Worm (Caenorhabditis elegans) whole organism, L3 larva: ENCODE measurements around the gene T06D8.10.

Experiments used
- lin-39 ChIP-seq: fragments of 150-350 bp; optimal IDR thresholded peaks from 2 replicates; lab custom pipeline; 2018; ENCODE audit warnings: missing biosample characterization, missing genetic modification reagents, missing genetic modification characterization
- sea-2 ChIP-seq: fragments of 150-350 bp; sonication (generic microtip); optimal IDR thresholded peaks from 4 replicates; lab custom pipeline; 2014; ENCODE audit warnings: missing biosample characterization, missing genetic modification reagents, missing genetic modification characterization
- snpc-4 ChIP-seq: fragments of 150-350 bp; optimal IDR thresholded peaks from 2 replicates; lab custom pipeline; 2014; ENCODE audit warnings: missing biosample characterization, missing genetic modification characterization

ce11 chrII:11274876-11275275, 27.6 kb upstream of the T06D8.10 start:
- TF ChIP-seq lin-39 (tag; lab: Kevin White, UChicago) (no peak), snpc-4 (tag; lab: Kevin White, UChicago) (no peak), sea-2 (no peak)
